Worm (Caenorhabditis elegans): ENCODE measurements around the gene pax-3.

pax-3 gene

ce11 chrII:10168905-10169782, 22.8 kb downstream of the pax-3 start, which contains the start of gene daf-19:
Gene daf-19 (minus strand): TSS chrII:10169346.
- peak; percentile 84 for TF ChIP-seq ceh-31 (tag; optimal IDR thresholded peaks at IDR 0.05)
- TF ChIP-seq pqm-1 (tag; optimal IDR thresholded peaks at IDR 0.05): no peak
- TF ChIP-seq madf-2 (tag; optimal IDR thresholded peaks at IDR 0.05): peak; percentile 62
- TF ChIP-seq sox-4 (tag; optimal IDR thresholded peaks at IDR 0.05): peak; percentile 78
- TF ChIP-seq che-1 (tag; optimal IDR thresholded peaks at IDR 0.05): peak; percentile 29
- TF ChIP-seq ceh-9 (tag; optimal IDR thresholded peaks at IDR 0.05): no peak
- no peak for TF ChIP-seq mec-3 (tag; optimal IDR thresholded peaks at IDR 0.05; ENCODE audit: borderline replicate concordance)
- peak; percentile 75 for TF ChIP-seq ceh-2 (tag; optimal IDR thresholded peaks at IDR 0.05)
- peak; percentile 69 for TF ChIP-seq T23F11.4 (GFP tag; optimal IDR thresholded peaks at IDR 0.05)
- peak; percentile 37 for TF ChIP-seq ztf-16 (tag; optimal IDR thresholded peaks at IDR 0.05)
- no peak for TF ChIP-seq ttx-3 (tag; optimal IDR thresholded peaks at IDR 0.05)
- TF ChIP-seq ahr-1 (tag; optimal IDR thresholded peaks at IDR 0.05): no peak
- peak; percentile 42 for TF ChIP-seq eyg-1 (tag; optimal IDR thresholded peaks at IDR 0.05)
- peak; percentile 92 for TF ChIP-seq syd-9 (tag; optimal IDR thresholded peaks at IDR 0.05)
- peak; percentile 21 for TF ChIP-seq fax-1 (tag; optimal IDR thresholded peaks at IDR 0.05)
- TF ChIP-seq npax-4 (tag; optimal IDR thresholded peaks at IDR 0.05): no peak
- TF ChIP-seq tbx-2 (tag; optimal IDR thresholded peaks at IDR 0.05): peak; percentile 91
- peak; percentile 50 for TF ChIP-seq C08G9.2 (tag; optimal IDR thresholded peaks at IDR 0.05)
- TF ChIP-seq dmd-4 (tag; optimal IDR thresholded peaks at IDR 0.05; ENCODE audit: borderline replicate concordance): peak; percentile 52
- TF ChIP-seq ceh-45 (GFP tag; IDR thresholded peaks at IDR 0.05): peak; percentile 48; the same call in 1 of the 2 replicates
- peak; percentile 54 for TF ChIP-seq ets-4 (tag; optimal IDR thresholded peaks at IDR 0.05)
- TF ChIP-seq F13H6.1 (tag; optimal IDR thresholded peaks at IDR 0.05): peak; percentile 57
- peak; percentile 41 for TF ChIP-seq K09A11.1 (tag; optimal IDR thresholded peaks at IDR 0.05; ENCODE audit: insufficient read depth)
- peak; percentile 68 for TF ChIP-seq rnt-1 (tag; optimal IDR thresholded peaks at IDR 0.05)
- no peak for TF ChIP-seq ceh-24 (tag; optimal IDR thresholded peaks at IDR 0.05)
- TF ChIP-seq C38D4.7 (GFP tag; optimal IDR thresholded peaks at IDR 0.05): peak; percentile 69
- TF ChIP-seq pha-4 (tag; optimal IDR thresholded peaks at IDR 0.05): no peak
- TF ChIP-seq Y22D7AL.16 (tag; optimal IDR thresholded peaks at IDR 0.05): peak; percentile 46
- TF ChIP-seq pag-3 (tag; optimal IDR thresholded peaks at IDR 0.05; ENCODE audit: borderline replicate concordance): no peak
- TF ChIP-seq sdc-2 (tag; optimal IDR thresholded peaks at IDR 0.05): peak; percentile 76
- TF ChIP-seq fkh-10 (GFP tag; optimal IDR thresholded peaks at IDR 0.05): no peak
- 0 out of 2 replicates have a peak, but pooled peaks have one; percentile 8 for TF ChIP-seq unc-3 (GFP tag; conservative IDR thresholded peaks at IDR 0.05)
- TF ChIP-seq unc-3 (tag; optimal IDR thresholded peaks at IDR 0.05): no peak
- peak; percentile 75 for TF ChIP-seq fkh-6 (tag; optimal IDR thresholded peaks at IDR 0.05)
- TF ChIP-seq nhr-232 (tag; optimal IDR thresholded peaks at IDR 0.05): no peak
- peak; percentile 9 for TF ChIP-seq unc-86 (tag; optimal IDR thresholded peaks at IDR 0.05)
- peak; percentile 87 for TF ChIP-seq ceh-18 (tag; optimal IDR thresholded peaks at IDR 0.05)
- no peak for TF ChIP-seq elt-4 (tag; optimal IDR thresholded peaks at IDR 0.05)
- peak; percentile 61 for TF ChIP-seq ceh-34 (tag; optimal IDR thresholded peaks at IDR 0.05)
- no peak for TF ChIP-seq hlh-15 (tag; optimal IDR thresholded peaks at IDR 0.05)
- TF ChIP-seq ceh-22 (tag; optimal IDR thresholded peaks at IDR 0.05): no peak
- TF ChIP-seq ceh-6 (GFP tag; optimal IDR thresholded peaks at IDR 0.05): no peak
- TF ChIP-seq hlh-13 (GFP tag; optimal IDR thresholded peaks at IDR 0.05): peak; percentile 45
- TF ChIP-seq tbx-7 (tag; optimal IDR thresholded peaks at IDR 0.05): no peak
- TF ChIP-seq ref-2 (tag; optimal IDR thresholded peaks at IDR 0.05): peak; percentile 79
- TF ChIP-seq pha-2 (tag; optimal IDR thresholded peaks at IDR 0.05): peak; percentile 68
- TF ChIP-seq ceh-30 (tag; optimal IDR thresholded peaks at IDR 0.05): peak; percentile 72
- TF ChIP-seq lin-11 (tag; optimal IDR thresholded peaks at IDR 0.05): no peak
- peak; percentile 88 for TF ChIP-seq ceh-19 (GFP tag; optimal IDR thresholded peaks at IDR 0.05)
- TF ChIP-seq unc-42 (tag; optimal IDR thresholded peaks at IDR 0.05): peak; percentile 74
- peak; percentile 70 for TF ChIP-seq pros-1 (tag; optimal IDR thresholded peaks at IDR 0.05)
